Worm (Caenorhabditis elegans): ENCODE results near the gene C39E9.7.

The C39E9.7 gene

ce11 chrIV:13078342-13078741 lies 1.8 kb upstream of the C39E9.7 start:
- TF ChIP-seq elt-2 (tag; optimal IDR thresholded peaks at IDR 0.05) (no peak), rnt-1 (tag; optimal IDR thresholded peaks at IDR 0.05) (no peak), gmeb-2 (tag; optimal IDR thresholded peaks at IDR 0.05) (no peak), pha-2 (tag; optimal IDR thresholded peaks at IDR 0.05) (no peak), fkh-10 (GFP tag; optimal IDR thresholded peaks at IDR 0.05) (no peak), ceh-9 (tag; optimal IDR thresholded peaks at IDR 0.05) (no peak), unc-55 (GFP tag; optimal IDR thresholded peaks at IDR 0.05) (no peak), K02D7.2 (tag; optimal IDR thresholded peaks at IDR 0.05) (no peak), che-1 (tag; optimal IDR thresholded peaks at IDR 0.05) (no peak), ztf-16 (tag; optimal IDR thresholded peaks at IDR 0.05) (no peak), nhr-11 (tag; optimal IDR thresholded peaks at IDR 0.05) (no peak), nhr-232 (tag; optimal IDR thresholded peaks at IDR 0.05) (no peak)

- TF ChIP-seq ttx-3 (tag; optimal IDR thresholded peaks at IDR 0.05) (no peak), C08G9.2 (tag; optimal IDR thresholded peaks at IDR 0.05) (no peak), ceh-48 (tag; optimal IDR thresholded peaks at IDR 0.05) (no peak), elt-4 (tag; optimal IDR thresholded peaks at IDR 0.05) (no peak), ceh-18 (tag; optimal IDR thresholded peaks at IDR 0.05) (no peak), pros-1 (tag; optimal IDR thresholded peaks at IDR 0.05) (no peak)
Measured at ce11 chrIV:13077694-13078093, 1.2 kb upstream of the C39E9.7 start.

DNA sequence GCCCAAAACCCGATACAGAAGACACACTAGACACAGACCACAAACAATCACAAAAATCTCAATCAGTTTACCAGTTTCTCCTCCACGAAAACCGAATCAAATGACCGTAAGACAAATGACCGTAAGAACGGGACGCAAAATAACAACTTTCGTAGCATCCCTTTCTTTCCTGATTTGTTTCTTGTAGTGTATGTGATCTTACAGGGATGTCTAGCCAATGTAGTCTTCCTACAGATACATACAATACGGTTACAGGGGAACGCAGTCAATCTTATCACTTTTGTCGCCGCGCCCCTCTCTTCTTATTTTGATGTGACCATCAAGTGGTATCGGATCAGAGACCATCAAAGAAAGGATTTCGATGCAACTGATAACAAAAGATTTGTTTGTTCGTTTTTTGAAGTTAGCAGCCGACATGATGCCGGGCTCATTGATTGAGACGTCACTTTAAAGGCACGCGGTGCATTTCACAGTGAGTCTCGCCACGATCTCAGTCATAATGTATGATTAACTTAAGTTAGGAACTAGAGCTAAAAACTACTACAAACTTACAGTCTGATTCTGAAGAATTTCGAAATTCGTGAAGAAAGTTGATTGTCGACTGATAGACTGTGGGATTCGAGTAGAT lies 781 bp downstream of the C39E9.7 start:
- TF ChIP-seq zip-5 (tag; optimal IDR thresholded peaks at IDR 0.05) (no peak), ceh-2 (tag; optimal IDR thresholded peaks at IDR 0.05) (no peak), ceh-14 (tag; optimal IDR thresholded peaks at IDR 0.05) (no peak)

- TF ChIP-seq pax-1 (tag; optimal IDR thresholded peaks at IDR 0.05) (no peak), ets-4 (tag; optimal IDR thresholded peaks at IDR 0.05) (no peak), npax-4 (tag; optimal IDR thresholded peaks at IDR 0.05) (no peak), madf-2 (tag; optimal IDR thresholded peaks at IDR 0.05) (no peak), ceh-19 (GFP tag; optimal IDR thresholded peaks at IDR 0.05) (no peak), mec-3 (tag; optimal IDR thresholded peaks at IDR 0.05; ENCODE audit: borderline replicate concordance) (no peak), pat-9 (tag; optimal IDR thresholded peaks at IDR 0.05) (no peak), K02D7.2 (tag; optimal IDR thresholded peaks at IDR 0.05) (no peak), ceh-24 (tag; optimal IDR thresholded peaks at IDR 0.05) (no peak), lim-6 (tag; optimal IDR thresholded peaks at IDR 0.05) (no peak), eyg-1 (tag; optimal IDR thresholded peaks at IDR 0.05) (no peak), ceh-34 (tag; optimal IDR thresholded peaks at IDR 0.05) (no peak), hlh-30 (tag; optimal IDR thresholded peaks at IDR 0.05; ENCODE audit: insufficient read depth) (no peak), hlh-8 (tag; optimal IDR thresholded peaks at IDR 0.05) (no peak), pag-3 (tag; optimal IDR thresholded peaks at IDR 0.05; ENCODE audit: borderline replicate concordance) (no peak), nfya-1 (tag; optimal IDR thresholded peaks at IDR 0.05) (no peak), nhr-232 (tag; optimal IDR thresholded peaks at IDR 0.05) (no peak), ceh-14 (tag; optimal IDR thresholded peaks at IDR 0.05) (no peak), ceh-6 (GFP tag; optimal IDR thresholded peaks at IDR 0.05) (no peak)
Measured at ce11 chrIV:13071445-13071844, 5.1 kb downstream of the C39E9.7 start, which contains the start of gene scl-8. scl-8 (plus strand) TSS chrIV:13071745.

Data from whole organism, late embryonic.